Fruit fly (Drosophila melanogaster) whole organism, embryonic: Measurements from ENCODE around the gene CG32425.

Source experiments
- Antp ChIP-seq: fragments of 200-800 bp; sonication (Bioruptor generic); optimal IDR thresholded peaks from 3 replicates; lab custom pipeline; 2016; ENCODE audit warnings: missing biosample characterization, missing genetic modification characterization
- Asciz ChIP-seq: fragments of 200-800 bp; sonication (Bioruptor generic); optimal IDR thresholded peaks from 2 replicates; lab custom pipeline; 2017; ENCODE audit warnings: missing biosample characterization, mild to moderate bottlenecking, missing genetic modification characterization, missing genetic modification reagents
- Awh ChIP-seq: fragments of 200-800 bp; sonication (Bioruptor generic); IDR thresholded peaks from 2 replicates; pipeline ENCODE4, ENCODE4 v1.3.6; 2022; ENCODE audit warnings: missing biosample characterization, missing genetic modification characterization
- CG10209 ChIP-seq: fragments of 200-800 bp; sonication (Bioruptor generic); optimal IDR thresholded peaks from 3 replicates; lab custom pipeline; 2017; ENCODE audit warnings: missing biosample characterization, mild to moderate bottlenecking, missing genetic modification characterization, missing genetic modification reagents
- CG11093 ChIP-seq: fragments of 200-800 bp; sonication (Bioruptor generic); IDR thresholded peaks from 3 replicates; pipeline ENCODE4 v1.3.6; 2022; ENCODE audit warnings: missing biosample characterization, missing genetic modification characterization
- CG13287 ChIP-seq: fragments of 200-800 bp; sonication (Bioruptor generic); IDR thresholded peaks from 2 replicates; pipeline ENCODE4 v1.3.6; 2022; ENCODE audit warnings: missing biosample characterization, missing genetic modification characterization; ENCODE audit not compliant: partially characterized antibody
- CG14710 ChIP-seq: fragments of 200-800 bp; sonication (Bioruptor generic); optimal IDR thresholded peaks from 3 replicates; lab custom pipeline; 2019; ENCODE audit warnings: missing biosample characterization, mild to moderate bottlenecking, missing genetic modification characterization, moderate library complexity
- CG15011 ChIP-seq: fragments of 200-800 bp; sonication (Bioruptor generic); optimal IDR thresholded peaks from 3 replicates; lab custom pipeline; 2018; ENCODE audit warnings: missing biosample characterization, mild to moderate bottlenecking, missing genetic modification characterization
- CG15073 ChIP-seq: fragments of 200-800 bp; sonication (Bioruptor generic); optimal IDR thresholded peaks from 2 replicates; lab custom pipeline; 2016; ENCODE audit warnings: missing biosample characterization, missing genetic modification characterization
- CG30431 ChIP-seq: fragments of 200-800 bp; sonication (Bioruptor generic); optimal IDR thresholded peaks from 2 replicates; lab custom pipeline; 2017; ENCODE audit warnings: missing biosample characterization, missing genetic modification characterization
- CG31388 ChIP-seq: fragments of 200-800 bp; sonication (Bioruptor generic); optimal IDR thresholded peaks from 2 replicates; lab custom pipeline; 2016; ENCODE audit warnings: missing biosample characterization, missing genetic modification characterization
- CG31441 ChIP-seq: fragments of 200-800 bp; sonication (Bioruptor generic); IDR thresholded peaks from 2 replicates; pipeline ENCODE4 v1.3.6; 2022; ENCODE audit warnings: missing biosample characterization, missing genetic modification characterization
- CG5245 ChIP-seq: fragments of 200-800 bp; sonication (Bioruptor generic); optimal IDR thresholded peaks from 3 replicates; lab custom pipeline; 2016; ENCODE audit warnings: missing biosample characterization, missing genetic modification characterization
- CG7357 ChIP-seq: fragments of 200-800 bp; sonication (Bioruptor generic); IDR thresholded peaks from 3 replicates; pipeline ENCODE4 v1.3.6; 2022; ENCODE audit warnings: missing biosample characterization, missing genetic modification characterization
- CG7745 ChIP-seq: fragments of 200-800 bp; sonication (Bioruptor generic); optimal IDR thresholded peaks from 2 replicates; lab custom pipeline; 2018; ENCODE audit warnings: missing biosample characterization, mild to moderate bottlenecking, missing genetic modification characterization, moderate library complexity
- CG7928 ChIP-seq: fragments of 200-800 bp; sonication (Bioruptor generic); optimal IDR thresholded peaks from 2 replicates; lab custom pipeline; 2017; ENCODE audit warnings: missing biosample characterization, mild to moderate bottlenecking, missing genetic modification characterization
- CG9437 ChIP-seq: fragments of 200-800 bp; sonication (Bioruptor generic); optimal IDR thresholded peaks from 2 replicates; lab custom pipeline; 2018; ENCODE audit warnings: missing biosample characterization, mild to moderate bottlenecking, missing genetic modification characterization
- CG9817 ChIP-seq: fragments of 200-800 bp; sonication (Bioruptor generic); optimal IDR thresholded peaks from 2 replicates; lab custom pipeline; 2018; ENCODE audit warnings: missing biosample characterization, mild to moderate bottlenecking, missing genetic modification characterization, moderate library complexity
- CG9876 ChIP-seq: fragments of 200-800 bp; sonication (Bioruptor generic); optimal IDR thresholded peaks from 2 replicates; lab custom pipeline; 2016; ENCODE audit warnings: missing biosample characterization, missing genetic modification characterization
- Dad ChIP-seq: fragments of 200-800 bp; sonication (Bioruptor generic); optimal IDR thresholded peaks from 3 replicates; lab custom pipeline; 2016; ENCODE audit warnings: missing biosample characterization, missing genetic modification characterization
- Doc3 ChIP-seq: fragments of 200-800 bp; sonication (Bioruptor generic); IDR thresholded peaks from 3 replicates; pipeline ENCODE4 v1.3.6; 2022; ENCODE audit warnings: missing biosample characterization, missing genetic modification characterization; ENCODE audit not compliant: partially characterized antibody
- HLH54F ChIP-seq: fragments of 200-800 bp; sonication (Bioruptor generic); optimal IDR thresholded peaks from 3 replicates; lab custom pipeline; 2016; ENCODE audit warnings: missing biosample characterization, missing genetic modification characterization
- Hr51 ChIP-seq, 2 experiments: fragments of 200-800 bp; sonication (Bioruptor generic); optimal IDR thresholded peaks; 2 replicates in 1 of 2; 3 replicates in 1 of 2; lab custom pipeline; 2016 to 2018; ENCODE audit warnings: missing biosample characterization in 2 of 2, missing genetic modification characterization in 2 of 2, mild to moderate bottlenecking in 1 of 2, moderate library complexity in 1 of 2
- Hsf ChIP-seq: fragments of 200-800 bp; sonication (Bioruptor generic); optimal IDR thresholded peaks from 3 replicates; lab custom pipeline; 2016; ENCODE audit warnings: missing biosample characterization, missing genetic modification characterization
- Kr ChIP-seq: fragments of 200-800 bp; sonication (Bioruptor generic); optimal IDR thresholded peaks from 2 replicates; lab custom pipeline; 2017; ENCODE audit warnings: missing biosample characterization, mild to moderate bottlenecking, missing genetic modification characterization
- Mes4 ChIP-seq: fragments of 200-800 bp; sonication (Bioruptor generic); optimal IDR thresholded peaks from 2 replicates; lab custom pipeline; 2016; ENCODE audit warnings: missing biosample characterization, missing genetic modification characterization
- Optix ChIP-seq: fragments of 200-800 bp; sonication (Bioruptor generic); IDR thresholded peaks from 3 replicates; pipeline ENCODE4 v1.3.6; 2022; ENCODE audit warnings: missing biosample characterization, missing genetic modification characterization
- PHDP ChIP-seq: fragments of 200-800 bp; sonication (Bioruptor generic); optimal IDR thresholded peaks from 3 replicates; lab custom pipeline; 2018; ENCODE audit warnings: missing biosample characterization, mild to moderate bottlenecking, missing genetic modification characterization, moderate library complexity
- Side ChIP-seq: fragments of 200-800 bp; sonication (Bioruptor generic); optimal IDR thresholded peaks from 2 replicates; lab custom pipeline; 2016; ENCODE audit warnings: missing biosample characterization, missing genetic modification characterization
- YL-1 ChIP-seq: fragments of 200-800 bp; sonication (Bioruptor generic); optimal IDR thresholded peaks from 3 replicates; lab custom pipeline; 2017; ENCODE audit warnings: missing biosample characterization, mild to moderate bottlenecking, missing genetic modification characterization
- al ChIP-seq: fragments of 200-800 bp; sonication (Bioruptor generic); IDR thresholded peaks from 2 replicates; pipeline ENCODE4 v1.3.6; 2022; ENCODE audit warnings: missing biosample characterization, missing genetic modification characterization
- bcd ChIP-seq: fragments of 200-800 bp; sonication (Bioruptor generic); optimal IDR thresholded peaks from 2 replicates; lab custom pipeline; 2017; ENCODE audit warnings: missing biosample characterization, mild to moderate bottlenecking, missing genetic modification characterization
- cwo ChIP-seq: fragments of 200-800 bp; sonication (Bioruptor generic); optimal IDR thresholded peaks from 3 replicates; lab custom pipeline; 2017; ENCODE audit warnings: missing biosample characterization, missing genetic modification characterization, mild to moderate bottlenecking, moderate library complexity, missing genetic modification reagents
- dpn ChIP-seq, 2 experiments: fragments of 200-800 bp; sonication (Bioruptor generic); optimal IDR thresholded peaks; 3 replicates each; lab custom pipeline; 2016; ENCODE audit warnings: missing biosample characterization in 2 of 2, missing genetic modification characterization in 2 of 2
- gsb ChIP-seq: fragments of 200-800 bp; sonication (Bioruptor generic); IDR thresholded peaks from 2 replicates; pipeline ENCODE4 v1.3.6; 2022; ENCODE audit warnings: missing biosample characterization, missing genetic modification characterization
- hb ChIP-seq: fragments of 200-800 bp; sonication (Bioruptor generic); IDR thresholded peaks from 3 replicates; pipeline ENCODE4 v1.3.6; 2022; ENCODE audit warnings: missing biosample characterization, missing genetic modification characterization; ENCODE audit not compliant: partially characterized antibody
- jumu ChIP-seq: fragments of 200-800 bp; sonication (Bioruptor generic); optimal IDR thresholded peaks from 3 replicates; lab custom pipeline; 2016; ENCODE audit warnings: missing biosample characterization, missing genetic modification characterization
- kah ChIP-seq: fragments of 200-800 bp; sonication (Bioruptor generic); optimal IDR thresholded peaks from 2 replicates; lab custom pipeline; 2018; ENCODE audit warnings: missing biosample characterization, mild to moderate bottlenecking, missing genetic modification characterization
- lov ChIP-seq, 2 experiments: fragments of 200-800 bp in 1 of 2; fragments of >200 bp in 1 of 2; sonication (Bioruptor generic) in 1 of 2; IDR thresholded peaks in 1 of 2; optimal IDR thresholded peaks in 1 of 2; 2 replicates in 1 of 2; 3 replicates in 1 of 2; pipeline versions ENCODE4 v1.3.6 to Lab custom; 2017 to 2022; ENCODE audit warnings: missing biosample characterization in 1 of 2, missing genetic modification characterization in 1 of 2
- maf-S ChIP-seq: fragments of 200-800 bp; sonication (Bioruptor generic); optimal IDR thresholded peaks from 2 replicates; lab custom pipeline; 2016; ENCODE audit warnings: missing biosample characterization, missing genetic modification characterization
- mam ChIP-seq: fragments of 200-800 bp; sonication (Bioruptor generic); optimal IDR thresholded peaks from 3 replicates; lab custom pipeline; 2016; ENCODE audit warnings: missing biosample characterization, missing genetic modification characterization
- mirr ChIP-seq: fragments of 200-800 bp; sonication (Bioruptor generic); optimal IDR thresholded peaks from 3 replicates; lab custom pipeline; 2018; ENCODE audit warnings: missing biosample characterization, mild to moderate bottlenecking, missing genetic modification characterization
- oc ChIP-seq: fragments of 200-800 bp; sonication (Bioruptor generic); optimal IDR thresholded peaks from 2 replicates; lab custom pipeline; 2018; ENCODE audit warnings: missing biosample characterization, mild to moderate bottlenecking, missing genetic modification characterization, moderate library complexity
- odd ChIP-seq: fragments of 200-800 bp; sonication (Bioruptor generic); optimal IDR thresholded peaks from 2 replicates; lab custom pipeline; 2017; ENCODE audit warnings: missing biosample characterization, mild to moderate bottlenecking, missing genetic modification characterization
- pzg ChIP-seq: fragments of 200-800 bp; sonication (Bioruptor generic); optimal IDR thresholded peaks from 3 replicates; lab custom pipeline; 2018; ENCODE audit warnings: missing biosample characterization, mild to moderate bottlenecking, missing genetic modification characterization, moderate library complexity
- sens ChIP-seq: fragments of 200-800 bp; sonication (Bioruptor generic); peaks from one replicate; lab custom pipeline; 2016; ENCODE audit warnings: missing biosample characterization, missing genetic modification characterization
- sisA ChIP-seq: fragments of 200-800 bp; sonication (Bioruptor generic); IDR thresholded peaks from 2 replicates; pipeline ENCODE4 v1.3.6; 2022; ENCODE audit warnings: missing biosample characterization, missing genetic modification characterization
- slbo ChIP-seq: fragments of 200-800 bp; sonication (Bioruptor generic); IDR thresholded peaks from 2 replicates; pipeline ENCODE4 v1.3.6; 2022; ENCODE audit warnings: missing biosample characterization, missing genetic modification characterization

The CG32425 gene

dm6 chr3L:20452813-20453682, 44.1 kb upstream of the CG32425 start, which contains the start of gene CG5199 (continued):
- TF ChIP-seq hb (peak; percentile 57; the same call in 1 of the 3 replicates), Hr51 (GFP tag; optimal IDR thresholded peaks at IDR 0.05; lab: Kevin White, UChicago) (peak; percentile 0 to 65), CG15011 (GFP tag; lab: Kevin White, UChicago) (no peak), Doc3 (GFP tag; lab: Robert Waterston, UW) (peak; percentile 77), Side (GFP tag; lab: Kevin White, UChicago) (no peak), CG7928 (GFP tag; lab: Kevin White, UChicago) (no peak), PHDP (tag; lab: Kevin White, UChicago) (peak; percentile 62), mirr (no peak), Optix (GFP tag; lab: Robert Waterston, UW) (no peak), CG5245 (GFP tag; lab: Kevin White, UChicago) (no peak), CG13287 (GFP tag; lab: Robert Waterston, UW) (peak; percentile 79), lov (optimal IDR thresholded peaks at IDR 0.05; lab: Kevin White, UChicago) (no peak), lov (GFP tag; IDR thresholded peaks at IDR 0.05; lab: Robert Waterston, UW) (no peak), sens (GFP tag; lab: Kevin White, UChicago) (peak; percentile 81), Awh (GFP tag; lab: Robert Waterston, UW) (no peak), CG11093 (peak; percentile 63; the same call in 2 of the 3 replicates), CG10209 (GFP tag; lab: Kevin White, UChicago) (peak; percentile 74), CG15073 (peak; percentile 12), mam (GFP tag; lab: Kevin White, UChicago) (peak; percentile 82), sisA (GFP tag; lab: Robert Waterston, UW) (peak; percentile 49), odd (GFP tag; lab: Kevin White, UChicago) (peak; percentile 48), bcd (GFP tag; lab: Kevin White, UChicago) (peak; percentile 77), Asciz (no peak), maf-S (GFP tag; lab: Kevin White, UChicago) (peak; percentile 4), gsb (GFP tag; lab: Robert Waterston, UW) (peak; percentile 44; the same call in 1 of the 2 replicates), jumu (no peak), CG31441 (GFP tag; lab: Robert Waterston, UW) (peak; percentile 79), CG9817 (tag; lab: Kevin White, UChicago) (peak; percentile 79), YL-1 (peak; percentile 41), CG30431 (GFP tag; lab: Kevin White, UChicago) (peak; percentile 42), Antp (GFP tag; lab: Kevin White, UChicago) (peak; percentile 49), oc (tag; lab: Kevin White, UChicago) (no peak), Kr (GFP tag; lab: Kevin White, UChicago) (no peak), kah (GFP tag; lab: Kevin White, UChicago) (peak; percentile 39), pzg (peak; percentile 41), cwo (GFP tag; lab: Kevin White, UChicago) (peak; percentile 41), CG7745 (tag; lab: Kevin White, UChicago) (no peak), HLH54F (GFP tag; lab: Kevin White, UChicago) (peak; percentile 25), CG9876 (GFP tag; lab: Kevin White, UChicago) (no peak), CG31388 (GFP tag; lab: Kevin White, UChicago) (peak; percentile 56), slbo (GFP tag; lab: Robert Waterston, UW) (peak; percentile 63), CG9437 (GFP tag; lab: Kevin White, UChicago) (peak; percentile 72), Mes4 (GFP tag; lab: Kevin White, UChicago) (no peak), CG7357 (GFP tag; lab: Robert Waterston, UW) (no peak), Dad (GFP tag; lab: Kevin White, UChicago) (no peak), Hsf (peak; percentile 13), al (GFP tag; lab: Robert Waterston, UW) (0 out of 2 replicates have a peak, but pooled peaks have one; percentile 11), CG14710 (tag; lab: Kevin White, UChicago) (peak; percentile 86), dpn (GFP tag; optimal IDR thresholded peaks at IDR 0.05; lab: Kevin White, UChicago) (peak; percentile 12 to 53)
